Worm (Caenorhabditis elegans) whole organism, L4/young adult: ENCODE data around the gene F42A10.7.

Source experiments
- dao-5 ChIP-seq: sonication (generic microtip); optimal IDR thresholded peaks from 2 replicates; lab custom pipeline; 2016; ENCODE audit warnings: missing genotype, missing genetic modification characterization, moderate library complexity, missing compliant biosample characterization
- him-1 ChIP-seq: sonication (generic microtip); optimal IDR thresholded peaks from 2 replicates; lab custom pipeline; 2016; ENCODE audit warnings: missing genotype, missing genetic modification reagents, missing genetic modification characterization, missing compliant biosample characterization

DNA sequence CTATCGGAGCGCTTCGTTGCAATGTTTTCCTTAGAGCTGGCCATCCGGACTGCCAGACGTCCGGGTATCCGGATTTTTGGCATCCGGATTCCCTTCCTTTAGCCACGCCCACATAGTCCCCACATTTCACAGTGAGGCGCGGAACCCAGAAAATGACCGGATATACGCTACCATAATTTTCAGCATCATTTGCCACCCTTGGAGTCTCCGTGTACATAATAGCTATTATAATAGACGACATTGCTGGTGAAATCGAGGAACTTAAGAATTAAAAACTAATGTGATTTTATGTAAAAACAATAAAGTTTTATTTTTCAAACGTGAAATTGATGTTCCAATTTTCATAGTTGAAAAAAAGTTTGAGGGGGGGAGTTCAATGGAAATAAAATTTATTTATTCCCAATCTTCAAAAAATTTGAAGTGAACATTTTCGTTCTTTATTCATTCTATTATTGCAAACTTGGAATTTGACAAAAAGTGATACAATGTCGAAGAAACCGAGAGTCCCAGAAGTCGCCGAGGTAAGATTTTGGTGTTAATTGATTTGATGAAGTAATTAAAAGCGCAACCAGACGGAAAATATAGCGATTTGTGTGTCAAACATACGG, 31.8 kb upstream of the F42A10.7 start:
- TF ChIP-seq him-1 (tag; lab: Kevin White, UChicago) (no peak), dao-5 (no peak)
